Fruit fly (Drosophila melanogaster) whole organism, prepupa: Measurements from ENCODE around the gene CG10681.

ENCODE experiments used
- CG11762 ChIP-seq: fragments of 200-800 bp; sonication (Bioruptor generic); optimal IDR thresholded peaks from 3 replicates; lab custom pipeline; 2016; ENCODE audit warnings: missing biosample characterization, missing genetic modification characterization; ENCODE audit not compliant: insufficient read depth
- CG4318 ChIP-seq: fragments of 200-800 bp; sonication (Bioruptor generic); optimal IDR thresholded peaks from 3 replicates; lab custom pipeline; 2017; ENCODE audit warnings: missing biosample characterization, mild to moderate bottlenecking, missing genetic modification characterization
- Ets21C ChIP-seq: fragments of 200-800 bp; sonication (Bioruptor generic); optimal IDR thresholded peaks from 3 replicates; lab custom pipeline; 2016; ENCODE audit warnings: missing biosample characterization, missing genetic modification characterization
- Ets96B ChIP-seq: fragments of 200-800 bp; optimal IDR thresholded peaks from 2 replicates; lab custom pipeline; 2019; ENCODE audit warnings: missing biosample characterization, mild to moderate bottlenecking, missing genetic modification characterization, moderate library complexity
- Hr39 ChIP-seq: fragments of 200-800 bp; sonication (Bioruptor generic); optimal IDR thresholded peaks from 2 replicates; lab custom pipeline; 2016; ENCODE audit warnings: missing biosample characterization, missing genetic modification characterization
- Sox102F ChIP-seq: fragments of 200-800 bp; sonication (Bioruptor generic); optimal IDR thresholded peaks from 2 replicates; lab custom pipeline; 2016; ENCODE audit warnings: missing biosample characterization, mild to moderate bottlenecking, missing genetic modification characterization
- Sox14 ChIP-seq: fragments of 200-800 bp; sonication (Bioruptor generic); optimal IDR thresholded peaks from 3 replicates; lab custom pipeline; 2016; ENCODE audit warnings: missing biosample characterization, missing genetic modification characterization
- cyc ChIP-seq: fragments of 200-800 bp; sonication (Bioruptor generic); optimal IDR thresholded peaks from 3 replicates; lab custom pipeline; 2016; ENCODE audit warnings: missing biosample characterization, missing genetic modification characterization
- esn ChIP-seq: fragments of 200-800 bp; sonication (Bioruptor generic); optimal IDR thresholded peaks from 2 replicates; lab custom pipeline; 2016; ENCODE audit warnings: missing biosample characterization, mild to moderate bottlenecking, missing genetic modification characterization, moderate library complexity
- pdm3 ChIP-seq: fragments of 200-800 bp; sonication (Bioruptor generic); optimal IDR thresholded peaks from 3 replicates; lab custom pipeline; 2016; ENCODE audit warnings: missing biosample characterization, missing genetic modification characterization
- topi ChIP-seq: fragments of 200-800 bp; sonication (Bioruptor generic); optimal IDR thresholded peaks from 3 replicates; lab custom pipeline; 2016; ENCODE audit warnings: missing biosample characterization, missing genetic modification characterization

DNA sequence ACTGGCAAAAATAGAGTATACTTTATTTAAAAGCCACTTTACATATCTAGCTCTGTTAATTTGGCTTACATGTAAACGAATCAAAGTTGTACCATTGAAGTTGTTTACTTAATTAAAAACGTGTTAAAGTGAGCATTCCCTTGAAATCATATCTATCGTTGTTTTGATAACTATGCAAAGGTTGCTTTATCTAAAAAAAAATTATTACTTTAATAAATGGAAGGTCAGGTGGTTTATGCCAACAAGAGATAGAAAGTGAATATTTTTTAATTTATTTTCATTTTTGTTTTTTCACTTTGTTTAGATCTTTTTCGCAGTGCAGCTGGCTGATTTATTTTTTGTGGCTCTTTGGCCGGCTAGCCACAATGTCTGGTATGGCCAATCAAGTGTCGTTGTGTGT lies 18.4 kb upstream of the CG10681 start:
- TF ChIP-seq Sox102F (GFP tag; lab: Kevin White, UChicago): peak; percentile 22
- TF ChIP-seq Sox14 (GFP tag; lab: Kevin White, UChicago): peak; percentile 75
- peak; percentile 78 for TF ChIP-seq pdm3 (GFP tag; lab: Kevin White, UChicago)
- peak; percentile 54 for TF ChIP-seq esn (GFP tag; lab: Kevin White, UChicago)
- peak; percentile 51 for TF ChIP-seq topi
- TF ChIP-seq Hr39 (GFP tag; lab: Kevin White, UChicago): peak; percentile 44
- peak; percentile 30 for TF ChIP-seq cyc (GFP tag; lab: Kevin White, UChicago)
- peak; percentile 60 for TF ChIP-seq CG11762 (GFP tag; lab: Kevin White, UChicago)
- TF ChIP-seq Ets96B (tag; lab: Kevin White, UChicago): peak; percentile 66
- TF ChIP-seq CG4318 (GFP tag; lab: Kevin White, UChicago): peak; percentile 84
- TF ChIP-seq Ets21C (GFP tag; lab: Kevin White, UChicago): no peak
